Worm (Caenorhabditis elegans) whole organism, L2 larva: ENCODE measurements around the gene Y39B6A.42.

Experiments used
- C34F6.9 ChIP-seq: fragments of 150-350 bp; optimal IDR thresholded peaks from 2 replicates; lab custom pipeline; 2014; ENCODE audit warnings: missing biosample characterization, missing genetic modification characterization
- F13H6.1 ChIP-seq: sonication (generic microtip); optimal IDR thresholded peaks from 2 replicates; lab custom pipeline; 2016; ENCODE audit warnings: missing genetic modification characterization, missing compliant biosample characterization
- aly-2 ChIP-seq: fragments of 150-350 bp; optimal IDR thresholded peaks from 2 replicates; lab custom pipeline; 2014; ENCODE audit warnings: missing biosample characterization, missing genetic modification characterization
- ama-1 ChIP-seq: fragments of 150-350 bp; optimal IDR thresholded peaks from 2 replicates; lab custom pipeline; 2018; ENCODE audit warnings: inconsistent platforms
- ceh-16 ChIP-seq: fragments of 150-350 bp; optimal IDR thresholded peaks from 2 replicates; lab custom pipeline; 2014; ENCODE audit warnings: missing biosample characterization, missing genetic modification characterization
- ceh-82 ChIP-seq: fragments of 150-350 bp; optimal IDR thresholded peaks from 2 replicates; lab custom pipeline; 2014; ENCODE audit warnings: missing biosample characterization, missing genetic modification characterization
- crh-2 ChIP-seq: sonication (generic microtip); optimal IDR thresholded peaks from 2 replicates; lab custom pipeline; 2017; ENCODE audit warnings: missing biosample characterization, missing genetic modification characterization
- dmd-4 ChIP-seq: sonication (generic microtip); optimal IDR thresholded peaks from 2 replicates; lab custom pipeline; 2017; ENCODE audit warnings: missing biosample characterization, missing genetic modification characterization
- elt-3 ChIP-seq: sonication (generic microtip); optimal IDR thresholded peaks from 2 replicates; lab custom pipeline; 2017; ENCODE audit warnings: missing biosample characterization, missing genetic modification characterization
- fos-1 ChIP-seq: fragments of 150-350 bp; optimal IDR thresholded peaks from 2 replicates; lab custom pipeline; 2014; ENCODE audit warnings: missing biosample characterization, missing genetic modification characterization
- gmeb-1 ChIP-seq: fragments of 150-350 bp; optimal IDR thresholded peaks from 2 replicates; lab custom pipeline; 2014; ENCODE audit warnings: missing biosample characterization, missing genetic modification characterization
- lin-11 ChIP-seq: fragments of 150-350 bp; sonication (generic microtip); optimal IDR thresholded peaks from 2 replicates; lab custom pipeline; 2014; ENCODE audit warnings: missing biosample characterization, missing genetic modification characterization, inconsistent platforms, mixed read lengths
- lin-13 ChIP-seq: fragments of 150-350 bp; optimal IDR thresholded peaks from 2 replicates; lab custom pipeline; 2014; ENCODE audit warnings: missing biosample characterization, missing genetic modification reagents, missing genetic modification characterization
- lin-39 ChIP-seq: fragments of 150-350 bp; optimal IDR thresholded peaks from 2 replicates; lab custom pipeline; 2014; ENCODE audit warnings: missing biosample characterization, missing genetic modification reagents, missing genetic modification characterization
- lsy-2 ChIP-seq, 2 experiments: fragments of 150-350 bp in 1 of 2; sonication (generic microtip) in 1 of 2; optimal IDR thresholded peaks; 2 replicates each; lab custom pipeline; 2014 to 2017; ENCODE audit warnings: missing biosample characterization in 2 of 2, missing genetic modification characterization in 2 of 2
- mbf-1 ChIP-seq: sonication (generic microtip); optimal IDR thresholded peaks from 2 replicates; lab custom pipeline; 2017; ENCODE audit warnings: missing biosample characterization, missing genetic modification characterization
- mdl-1 ChIP-seq, 2 experiments: fragments of 150-350 bp in 1 of 2; sonication (generic microtip) in 1 of 2; optimal IDR thresholded peaks; 2 replicates each; lab custom pipeline; 2017; ENCODE audit warnings: missing biosample characterization in 2 of 2, missing genetic modification characterization in 2 of 2
- nhr-10 ChIP-seq: sonication (generic microtip); optimal IDR thresholded peaks from 2 replicates; lab custom pipeline; 2017; ENCODE audit warnings: missing biosample characterization, missing genetic modification characterization
- nhr-11 ChIP-seq: fragments of 150-350 bp; optimal IDR thresholded peaks from 2 replicates; lab custom pipeline; 2014; ENCODE audit warnings: missing biosample characterization, missing genetic modification characterization
- nhr-129 ChIP-seq: fragments of 150-350 bp; optimal IDR thresholded peaks from 2 replicates; lab custom pipeline; 2014; ENCODE audit warnings: missing biosample characterization, missing genetic modification characterization
- nhr-21 ChIP-seq: fragments of 150-350 bp; optimal IDR thresholded peaks from 2 replicates; lab custom pipeline; 2014; ENCODE audit warnings: missing biosample characterization, missing genetic modification characterization
- nhr-23 ChIP-seq: fragments of 150-350 bp; optimal IDR thresholded peaks from 2 replicates; lab custom pipeline; 2014; ENCODE audit warnings: missing biosample characterization, missing genetic modification reagents, missing genetic modification characterization
- nhr-25 ChIP-seq: fragments of 150-350 bp; sonication (generic microtip); optimal IDR thresholded peaks from 3 replicates; lab custom pipeline; 2014; ENCODE audit warnings: missing biosample characterization, missing genetic modification characterization
- nhr-6 ChIP-seq: fragments of 150-350 bp; optimal IDR thresholded peaks from 2 replicates; lab custom pipeline; 2014; ENCODE audit warnings: missing biosample characterization, missing genetic modification characterization
- nhr-77 ChIP-seq: fragments of 150-350 bp; optimal IDR thresholded peaks from 2 replicates; lab custom pipeline; 2014; ENCODE audit warnings: missing biosample characterization, missing genetic modification characterization
- sma-3 ChIP-seq: sonication (generic microtip); optimal IDR thresholded peaks from 2 replicates; lab custom pipeline; 2016; ENCODE audit warnings: missing genetic modification reagents, missing genetic modification characterization, missing compliant biosample characterization
- sma-9 ChIP-seq, 2 experiments: fragments of 150-350 bp in 1 of 2; sonication (generic microtip) in 1 of 2; optimal IDR thresholded peaks; 2 replicates each; lab custom pipeline; 2014 to 2016; ENCODE audit warnings: missing genetic modification characterization in 2 of 2, mild to moderate bottlenecking in 1 of 2, missing biosample characterization in 1 of 2, missing compliant biosample characterization in 1 of 2, missing genetic modification reagents in 1 of 2, moderate library complexity in 1 of 2
- snpc-4 ChIP-seq: fragments of 150-350 bp; optimal IDR thresholded peaks from 2 replicates; lab custom pipeline; 2014; ENCODE audit warnings: missing biosample characterization, missing genetic modification characterization
- unc-39 ChIP-seq: fragments of 150-350 bp; optimal IDR thresholded peaks from 2 replicates; lab custom pipeline; 2014; ENCODE audit warnings: missing biosample characterization, missing genetic modification characterization
- unc-55 ChIP-seq: fragments of 150-350 bp; sonication (generic microtip); optimal IDR thresholded peaks from 3 replicates; lab custom pipeline; 2014; ENCODE audit warnings: missing biosample characterization, missing genetic modification reagents, missing genetic modification characterization
- zag-1 ChIP-seq: fragments of 150-350 bp; optimal IDR thresholded peaks from 2 replicates; lab custom pipeline; 2014; ENCODE audit warnings: missing biosample characterization, missing genetic modification characterization
- ztf-1 ChIP-seq: fragments of 200-800 bp; sonication (Bioruptor generic); conservative IDR thresholded peaks from 2 replicates; pipeline ENCODE4 v1.3.6; 2022; ENCODE audit warnings: missing genetic modification characterization, missing compliant biosample characterization
- ztf-11 ChIP-seq: sonication (generic microtip); optimal IDR thresholded peaks from 2 replicates; lab custom pipeline; 2017; ENCODE audit warnings: missing biosample characterization, missing genetic modification characterization
- ztf-4 ChIP-seq: fragments of 150-350 bp; optimal IDR thresholded peaks from 2 replicates; lab custom pipeline; 2014; ENCODE audit warnings: missing biosample characterization, missing genetic modification characterization

The Y39B6A.42 gene

DNA sequence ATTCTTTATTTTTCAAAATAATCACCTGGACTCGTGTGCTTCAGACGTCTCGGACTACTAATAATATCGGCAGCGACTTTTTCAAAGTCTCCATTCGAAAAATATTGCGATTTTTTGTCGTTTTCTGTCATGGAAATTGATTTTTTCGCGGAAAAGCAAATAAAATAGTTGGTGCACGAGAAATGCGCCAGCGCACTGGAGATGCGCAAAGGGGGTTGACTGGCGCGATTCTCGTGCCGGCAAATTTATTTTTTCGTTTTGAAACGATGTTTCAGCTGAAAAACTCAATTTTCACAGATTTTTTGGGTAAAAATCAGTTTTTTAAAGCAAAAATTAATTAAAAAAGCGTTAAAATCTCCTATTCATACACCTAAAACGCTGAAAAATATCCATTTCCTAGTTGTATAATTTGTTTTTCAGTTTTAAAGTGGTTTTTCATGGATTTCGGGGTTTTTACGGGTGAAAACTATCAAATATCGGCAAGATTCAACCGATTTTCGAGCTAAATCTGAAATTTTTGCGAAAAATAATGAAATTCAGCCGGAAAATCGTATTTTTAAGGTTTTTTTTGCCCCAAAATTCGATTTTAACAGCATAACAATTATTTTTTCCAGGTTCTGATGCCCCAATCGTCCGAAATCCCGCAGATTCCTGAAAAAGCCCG lies 20.9 kb upstream of the Y39B6A.42 start, which contains the start of the genes reps-1 and Y39B6A.37 (continued):
- TF ChIP-seq zag-1 (tag; lab: Kevin White, UChicago) (no peak), ama-1 (lab: Kevin White, UChicago) (no peak), lin-13 (GFP tag; lab: Kevin White, UChicago) (peak; percentile 82), lin-39 (tag; lab: Kevin White, UChicago) (no peak), nhr-23 (tag; lab: Kevin White, UChicago) (no peak), ztf-11 (tag; lab: Kevin White, UChicago) (no peak), nhr-25 (tag; lab: Kevin White, UChicago) (peak; percentile 57), gmeb-1 (tag; lab: Kevin White, UChicago) (peak; percentile 83), ceh-16 (tag; lab: Kevin White, UChicago) (no peak), C34F6.9 (tag; lab: Kevin White, UChicago) (peak; percentile 73), elt-3 (tag; lab: Kevin White, UChicago) (no peak)
- TF ChIP-seq, all 48 proteins: peak for 21

DNA sequence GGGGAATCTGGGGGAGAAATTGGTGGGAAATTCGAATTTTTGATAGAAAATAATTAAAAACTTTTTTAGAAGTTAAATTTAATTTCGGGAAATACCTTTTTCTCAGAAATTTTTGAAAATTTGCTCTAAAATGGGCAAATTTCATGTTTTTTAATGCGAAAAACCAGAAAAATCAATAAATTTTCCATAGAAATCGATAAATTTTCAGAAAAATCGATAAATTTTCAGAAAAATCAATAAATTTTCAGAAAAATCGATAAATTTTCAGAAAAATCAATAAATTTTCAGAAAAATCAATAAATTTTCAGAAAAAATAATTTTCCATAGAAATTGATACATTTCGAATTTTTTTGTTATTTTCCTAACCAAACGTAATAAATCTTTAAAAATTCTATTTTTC lies 16.7 kb upstream of the Y39B6A.42 start:
- TF ChIP-seq ceh-16 (tag; lab: Kevin White, UChicago) (no peak), ama-1 (lab: Kevin White, UChicago) (no peak), fos-1 (tag; lab: Kevin White, UChicago) (no peak), mbf-1 (tag; lab: Kevin White, UChicago) (no peak), mdl-1 (tag; optimal IDR thresholded peaks at IDR 0.05; lab: Kevin White, UChicago) (no peak), unc-39 (tag; lab: Kevin White, UChicago) (no peak), lin-39 (tag; lab: Kevin White, UChicago) (no peak), snpc-4 (no peak), ztf-4 (tag; lab: Kevin White, UChicago) (no peak)

DNA sequence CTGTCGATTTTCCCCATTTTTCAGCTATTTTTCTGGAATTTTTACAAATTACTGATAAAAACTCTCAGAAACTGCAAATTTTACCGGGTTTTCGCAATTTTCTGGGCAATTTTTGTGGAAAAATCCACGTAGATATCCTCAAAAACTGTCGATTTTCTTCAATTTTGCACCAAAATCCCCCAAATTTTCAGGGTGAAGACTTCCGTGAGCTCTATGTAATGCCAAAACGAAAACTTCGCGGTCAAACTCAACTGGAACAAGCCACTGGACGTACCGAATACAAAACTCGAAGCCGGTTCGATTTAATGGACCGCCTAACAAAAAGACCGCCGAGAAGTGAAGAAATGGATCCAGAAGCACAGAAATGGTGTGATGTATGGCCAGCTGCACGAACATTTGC lies 12.3 kb upstream of the Y39B6A.42 start:
- TF ChIP-seq aly-2 (tag; lab: Kevin White, UChicago) (no peak), nhr-77 (tag; lab: Kevin White, UChicago) (no peak), nhr-6 (tag; lab: Kevin White, UChicago) (no peak)

DNA sequence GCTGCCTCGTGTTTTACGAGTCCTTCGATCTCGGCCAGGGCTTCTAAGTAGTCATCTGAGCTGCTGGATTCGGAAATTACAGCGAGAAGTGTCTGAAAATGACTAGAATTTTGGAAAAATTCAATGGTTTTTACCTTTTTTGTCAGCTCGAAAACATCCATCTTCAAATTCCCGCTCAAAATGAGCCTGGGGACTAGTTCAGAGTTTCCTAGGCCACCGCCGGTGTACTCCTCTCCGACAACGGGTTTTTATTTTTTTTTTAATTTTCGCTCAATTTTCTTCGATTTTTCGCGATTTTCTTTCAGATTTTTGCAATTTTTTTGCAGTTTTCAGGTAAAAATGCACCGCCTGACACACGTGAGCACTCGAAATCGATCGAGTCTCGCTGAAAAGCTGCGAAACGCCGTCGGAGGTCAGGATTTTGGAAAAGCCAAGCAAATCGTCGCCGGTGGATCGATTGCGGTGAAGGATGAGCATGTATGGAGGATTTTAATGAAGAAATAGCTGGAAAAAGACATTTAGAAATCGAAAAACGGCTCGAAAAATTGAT lies 11.6 kb upstream of the Y39B6A.42 start, which contains the start of the genes mrps-35 and sws-1:
TSS of gene mrps-35 (plus strand) at position 327 of the 550 bp plus-strand sequence.
TSS of gene sws-1 (minus strand) at position 500 of the 550 bp plus-strand sequence.
- TF ChIP-seq nhr-10 (no peak), unc-39 (tag; lab: Kevin White, UChicago) (no peak), ceh-82 (tag; lab: Kevin White, UChicago) (no peak), nhr-129 (tag; lab: Kevin White, UChicago) (no peak), ceh-16 (tag; lab: Kevin White, UChicago) (no peak), gmeb-1 (tag; lab: Kevin White, UChicago) (peak; percentile 87), nhr-11 (tag; lab: Kevin White, UChicago) (no peak), nhr-25 (tag; lab: Kevin White, UChicago) (peak; percentile 60), lin-11 (tag; lab: Kevin White, UChicago) (peak; percentile 38), crh-2 (tag; lab: Kevin White, UChicago) (peak; percentile 55), lin-13 (GFP tag; lab: Kevin White, UChicago) (peak; percentile 49), dmd-4 (tag; lab: Kevin White, UChicago) (no peak), mdl-1 (tag; optimal IDR thresholded peaks at IDR 0.05; lab: Kevin White, UChicago) (no peak), unc-55 (GFP tag; lab: Kevin White, UChicago) (peak; percentile 71), snpc-4 (peak; percentile 9), F13H6.1 (tag; lab: Kevin White, UChicago) (peak; percentile 60), sma-9 (GFP tag; optimal IDR thresholded peaks at IDR 0.05; lab: Kevin White, UChicago) (peak; percentile 77), sma-9 (tag; optimal IDR thresholded peaks at IDR 0.05; lab: Kevin White, UChicago) (no peak), nhr-21 (no peak), ztf-1 (no peak), lsy-2 (tag; optimal IDR thresholded peaks at IDR 0.05; lab: Kevin White, UChicago) (peak; percentile 54 to 75), nhr-77 (tag; lab: Kevin White, UChicago) (no peak), nhr-23 (tag; lab: Kevin White, UChicago) (no peak), lin-39 (tag; lab: Kevin White, UChicago) (no peak), ama-1 (lab: Kevin White, UChicago) (no peak), sma-3 (GFP tag; lab: Kevin White, UChicago) (peak; percentile 78), ztf-4 (tag; lab: Kevin White, UChicago) (no peak), elt-3 (tag; lab: Kevin White, UChicago) (no peak), C34F6.9 (tag; lab: Kevin White, UChicago) (peak; percentile 66)
- TF ChIP-seq, all 48 proteins: peak for 12
